Worm (Caenorhabditis elegans): ENCODE data around the gene M04D8.5.

DNA sequence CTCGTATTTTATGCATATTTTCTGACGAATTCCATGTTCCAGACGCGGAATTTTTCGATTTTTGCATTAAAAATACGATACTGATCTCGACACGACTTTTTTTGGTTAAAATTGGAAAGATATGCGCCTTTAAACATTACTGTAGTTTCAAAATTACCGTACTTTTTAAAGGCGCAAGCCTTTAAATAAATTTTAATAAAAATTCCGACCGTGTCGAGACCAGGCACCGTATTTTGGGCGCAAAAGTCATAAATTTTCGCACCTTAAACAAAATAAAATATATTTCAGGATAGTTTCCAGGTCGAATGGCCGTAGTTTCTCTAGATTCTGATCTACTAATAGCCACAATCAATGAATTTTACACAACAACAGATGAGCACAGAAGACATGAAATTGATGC, 36.2 kb upstream of the M04D8.5 start, which contains the start of gene T16G12.6:
- TF ChIP-seq hnd-1 (tag; optimal IDR thresholded peaks at IDR 0.05) (no peak), tbx-37 (GFP tag; conservative IDR thresholded peaks at IDR 0.05) (no peak), ama-1 (optimal IDR thresholded peaks at IDR 0.05) (no peak)
